Worm (Caenorhabditis elegans) whole organism, young adult: ENCODE measurements around the gene srv-26.

ENCODE experiments used
- C17E4.6 ChIP-seq: fragments of 200-800 bp; sonication (Bioruptor generic); IDR thresholded peaks from 2 replicates; pipeline ENCODE4 v1.3.6; 2022; ENCODE audit warnings: missing genetic modification reagents, missing genetic modification characterization, missing compliant biosample characterization
- F22D6.2 ChIP-seq: sonication (generic microtip); optimal IDR thresholded peaks from 2 replicates; lab custom pipeline; 2016; ENCODE audit warnings: mild to moderate bottlenecking, missing genetic modification characterization, missing compliant biosample characterization
- F37B4.10 ChIP-seq: fragments of 200-800 bp; sonication (Bioruptor generic); IDR thresholded peaks from 2 replicates; pipeline ENCODE4 v1.3.6; 2022; ENCODE audit warnings: missing genetic modification characterization, missing compliant biosample characterization
- F39B2.1 ChIP-seq: fragments of 200-800 bp; sonication (Bioruptor generic); IDR thresholded peaks from 2 replicates; pipeline ENCODE4 v1.3.6; 2022; ENCODE audit warnings: missing genetic modification reagents, missing genetic modification characterization, missing compliant biosample characterization
- F49E8.2 ChIP-seq: sonication (generic microtip); optimal IDR thresholded peaks from 3 replicates; lab custom pipeline; 2017; ENCODE audit warnings: missing genetic modification characterization, mild to moderate bottlenecking, missing compliant biosample characterization, antibody characterized with exemption, moderate library complexity; ENCODE audit not compliant: insufficient read depth
- F52B5.7 ChIP-seq: sonication (generic microtip); optimal IDR thresholded peaks from 2 replicates; lab custom pipeline; 2016; ENCODE audit warnings: mild to moderate bottlenecking, missing genetic modification characterization, missing compliant biosample characterization
- F57A8.1 ChIP-seq: fragments of 200-800 bp; sonication (Bioruptor generic); optimal IDR thresholded peaks from 2 replicates; lab custom pipeline; 2018; ENCODE audit warnings: mild to moderate bottlenecking, missing genetic modification characterization, moderate library complexity, missing compliant biosample characterization
- K12H6.12 ChIP-seq: fragments of 200-800 bp; sonication (Bioruptor generic); optimal IDR thresholded peaks from 2 replicates; lab custom pipeline; 2018; ENCODE audit warnings: mild to moderate bottlenecking, missing genetic modification characterization, missing compliant biosample characterization
- T26A5.8 ChIP-seq: sonication (generic microtip); optimal IDR thresholded peaks from 2 replicates; lab custom pipeline; 2016; ENCODE audit warnings: missing genetic modification characterization, missing compliant biosample characterization
- Y53G8AR.9 ChIP-seq: fragments of 200-800 bp; sonication (Bioruptor generic); conservative IDR thresholded peaks from 2 replicates; pipeline ENCODE4 v1.3.6; 2022; ENCODE audit warnings: missing genetic modification reagents, missing genetic modification characterization, missing compliant biosample characterization
- Y67H2A.10 ChIP-seq: fragments of 200-800 bp; sonication (Bioruptor generic); conservative IDR thresholded peaks from 2 replicates; pipeline ENCODE4 v1.3.6; 2022; ENCODE audit warnings: missing genetic modification reagents, missing genetic modification characterization, missing compliant biosample characterization
- ZK185.1 ChIP-seq: sonication (generic microtip); optimal IDR thresholded peaks from 2 replicates; lab custom pipeline; 2016; ENCODE audit warnings: mild to moderate bottlenecking, missing genetic modification characterization, missing compliant biosample characterization; ENCODE audit not compliant: poor library complexity, severe bottlenecking
- athp-1 ChIP-seq: sonication (generic microtip); optimal IDR thresholded peaks from 2 replicates; lab custom pipeline; 2017; ENCODE audit warnings: mild to moderate bottlenecking, missing genetic modification characterization, missing compliant biosample characterization
- attf-6 ChIP-seq: fragments of 200-800 bp; sonication (Bioruptor generic); IDR thresholded peaks from 2 replicates; pipeline ENCODE4 v1.3.6; 2022; ENCODE audit warnings: missing genetic modification reagents, missing genetic modification characterization, missing compliant biosample characterization
- cebp-1 ChIP-seq, 2 experiments: fragments of 200-800 bp in 1 of 2; sonication (Bioruptor generic) in 1 of 2; sonication (generic microtip) in 1 of 2; IDR thresholded peaks in 1 of 2; optimal IDR thresholded peaks in 1 of 2; 2 replicates each; pipeline versions ENCODE4 v1.3.6 to Lab custom; 2017 to 2022; ENCODE audit warnings: missing compliant biosample characterization in 2 of 2, missing genetic modification characterization in 2 of 2, mild to moderate bottlenecking in 1 of 2, missing genetic modification reagents in 1 of 2, moderate library complexity in 1 of 2
- ceh-100 ChIP-seq: fragments of 200-800 bp; sonication (Bioruptor generic); IDR thresholded peaks from 2 replicates; pipeline ENCODE4 v1.3.6; 2022; ENCODE audit warnings: missing genetic modification reagents, missing genetic modification characterization, missing compliant biosample characterization
- ceh-27 ChIP-seq: fragments of 200-800 bp; sonication (Bioruptor generic); optimal IDR thresholded peaks from 2 replicates; lab custom pipeline; 2018; ENCODE audit warnings: mild to moderate bottlenecking, missing genetic modification characterization, moderate library complexity, missing compliant biosample characterization
- ceh-91 ChIP-seq: fragments of 200-800 bp; sonication (Bioruptor generic); IDR thresholded peaks from 2 replicates; pipeline ENCODE4 v1.3.6; 2022; ENCODE audit warnings: missing genetic modification reagents, missing genetic modification characterization, missing compliant biosample characterization
- chd-7 ChIP-seq: sonication (generic microtip); optimal IDR thresholded peaks from 2 replicates; lab custom pipeline; 2016; ENCODE audit warnings: mild to moderate bottlenecking, missing genetic modification characterization, moderate library complexity, missing compliant biosample characterization
- dpff-1 ChIP-seq: sonication (generic microtip); optimal IDR thresholded peaks from 2 replicates; lab custom pipeline; 2017; ENCODE audit warnings: mild to moderate bottlenecking, missing genetic modification characterization, missing compliant biosample characterization
- efl-1 ChIP-seq: fragments of 150-350 bp; optimal IDR thresholded peaks from 2 replicates; lab custom pipeline; 2014; ENCODE audit warnings: missing biosample characterization, missing genetic modification reagents, missing genetic modification characterization
- egl-44 ChIP-seq: fragments of 200-800 bp; sonication (Bioruptor generic); IDR thresholded peaks from 2 replicates; pipeline ENCODE4 v1.3.6; 2022; ENCODE audit warnings: missing genetic modification reagents, missing genetic modification characterization, missing compliant biosample characterization
- fkh-3 ChIP-seq: sonication (generic microtip); optimal IDR thresholded peaks from 2 replicates; lab custom pipeline; 2016; ENCODE audit warnings: mild to moderate bottlenecking, missing genetic modification characterization, missing compliant biosample characterization
- hlh-12 ChIP-seq: sonication (generic microtip); optimal IDR thresholded peaks from 2 replicates; lab custom pipeline; 2016; ENCODE audit warnings: missing genetic modification characterization, missing compliant biosample characterization
- hmg-1.2 ChIP-seq: fragments of 200-800 bp; sonication (Bioruptor generic); IDR thresholded peaks from 2 replicates; pipeline ENCODE4 v1.3.6; 2022; ENCODE audit warnings: missing genetic modification reagents, missing genetic modification characterization, missing compliant biosample characterization
- hrde-1 ChIP-seq: sonication (generic microtip); optimal IDR thresholded peaks from 2 replicates; lab custom pipeline; 2016; ENCODE audit warnings: missing genetic modification characterization, mild to moderate bottlenecking, missing compliant biosample characterization, moderate library complexity, missing genotype, missing genetic modification reagents, borderline replicate concordance
- hsf-1 ChIP-seq: fragments of 200-800 bp; sonication (Bioruptor generic); IDR thresholded peaks from 2 replicates; pipeline ENCODE4 v1.3.6; 2022; ENCODE audit warnings: missing genetic modification reagents, missing genetic modification characterization, missing compliant biosample characterization
- lin-40 ChIP-seq: sonication (generic microtip); optimal IDR thresholded peaks from 2 replicates; lab custom pipeline; 2016; ENCODE audit warnings: missing genetic modification characterization, mild to moderate bottlenecking, missing compliant biosample characterization, missing genotype, missing genetic modification reagents
- lsl-1 ChIP-seq: fragments of 200-800 bp; sonication (Bioruptor generic); optimal IDR thresholded peaks from 2 replicates; lab custom pipeline; 2018; ENCODE audit warnings: mild to moderate bottlenecking, missing genetic modification characterization, moderate library complexity, missing compliant biosample characterization
- lsy-27 ChIP-seq: sonication (generic microtip); optimal IDR thresholded peaks from 2 replicates; lab custom pipeline; 2017; ENCODE audit warnings: missing genetic modification characterization, mild to moderate bottlenecking, missing compliant biosample characterization, antibody characterized with exemption, missing genotype, borderline replicate concordance; ENCODE audit not compliant: insufficient read depth
- nfyb-1 ChIP-seq: fragments of 200-800 bp; sonication (Bioruptor generic); IDR thresholded peaks from 2 replicates; pipeline ENCODE4 v1.3.6; 2022; ENCODE audit warnings: missing genetic modification reagents, missing genetic modification characterization, missing compliant biosample characterization
- nhr-27 ChIP-seq: fragments of 200-800 bp; sonication (Bioruptor generic); optimal IDR thresholded peaks from 2 replicates; lab custom pipeline; 2018; ENCODE audit warnings: mild to moderate bottlenecking, missing genetic modification characterization, moderate library complexity, missing compliant biosample characterization
- pbrm-1 ChIP-seq: fragments of 200-800 bp; sonication (Bioruptor generic); IDR thresholded peaks from 2 replicates; pipeline ENCODE4 v1.3.6; 2022; ENCODE audit warnings: missing genetic modification reagents, missing genetic modification characterization, missing compliant biosample characterization
- rcor-1 ChIP-seq: fragments of 200-800 bp; sonication (Bioruptor generic); IDR thresholded peaks from 2 replicates; pipeline ENCODE4 v1.3.6; 2022; ENCODE audit warnings: missing genetic modification reagents, missing genetic modification characterization, missing compliant biosample characterization
- rpc-1 ChIP-seq, 2 experiments: fragments of 150-350 bp in 1 of 2; sonication (generic microtip) in 1 of 2; optimal IDR thresholded peaks; 2 replicates each; lab custom pipeline; 2014 to 2018; ENCODE audit warnings: missing biosample characterization in 1 of 2, missing genetic modification characterization in 1 of 2, missing genetic modification reagents in 1 of 2, missing genotype in 1 of 2
- sea-2 ChIP-seq: fragments of 200-800 bp; sonication (Bioruptor generic); IDR thresholded peaks from 2 replicates; pipeline ENCODE4 v1.3.6; 2022; ENCODE audit warnings: missing genetic modification characterization, missing compliant biosample characterization
- snpc-1.1 ChIP-seq: sonication (generic microtip); optimal IDR thresholded peaks from 2 replicates; lab custom pipeline; 2017; ENCODE audit warnings: missing genetic modification characterization, mild to moderate bottlenecking, missing compliant biosample characterization, antibody characterized with exemption, moderate library complexity, missing genotype, missing genetic modification reagents; ENCODE audit not compliant: insufficient read depth
- snpc-3.4 ChIP-seq: sonication (generic microtip); optimal IDR thresholded peaks from 2 replicates; lab custom pipeline; 2017; ENCODE audit warnings: missing genetic modification characterization, mild to moderate bottlenecking, missing compliant biosample characterization, antibody characterized with exemption, moderate library complexity, missing genotype, missing genetic modification reagents
- somi-1 ChIP-seq: fragments of 200-800 bp; sonication (Bioruptor generic); optimal IDR thresholded peaks from 2 replicates; lab custom pipeline; 2018; ENCODE audit warnings: mild to moderate bottlenecking, missing genetic modification characterization, missing compliant biosample characterization
- sptf-2 ChIP-seq: fragments of 200-800 bp; sonication (Bioruptor generic); optimal IDR thresholded peaks from 2 replicates; lab custom pipeline; 2018; ENCODE audit warnings: mild to moderate bottlenecking, missing genetic modification characterization, missing compliant biosample characterization
- tbp1 ChIP-seq: fragments of 200-800 bp; sonication (Bioruptor generic); optimal IDR thresholded peaks from 2 replicates; lab custom pipeline; 2018; ENCODE audit warnings: mild to moderate bottlenecking, missing genetic modification characterization, missing compliant biosample characterization
- unc-130 ChIP-seq: sonication (generic microtip); optimal IDR thresholded peaks from 2 replicates; lab custom pipeline; 2016; ENCODE audit warnings: missing genetic modification reagents, missing genetic modification characterization, missing compliant biosample characterization
- zfh-2 ChIP-seq: fragments of 200-800 bp; sonication (Bioruptor generic); conservative IDR thresholded peaks from 2 replicates; pipeline ENCODE4 v1.3.6; 2022; ENCODE audit warnings: missing genetic modification reagents, missing genetic modification characterization, missing compliant biosample characterization
- ztf-22 ChIP-seq: fragments of 200-800 bp; sonication (Bioruptor generic); optimal IDR thresholded peaks from 2 replicates; lab custom pipeline; 2018; ENCODE audit warnings: mild to moderate bottlenecking, missing genetic modification characterization, moderate library complexity, missing compliant biosample characterization
- ztf-25 ChIP-seq: fragments of 200-800 bp; sonication (Bioruptor generic); IDR thresholded peaks from 2 replicates; pipeline ENCODE4 v1.3.6; 2022; ENCODE audit warnings: missing genetic modification reagents, missing genetic modification characterization, missing compliant biosample characterization
- ztf-3 ChIP-seq: fragments of 200-800 bp; sonication (Bioruptor generic); optimal IDR thresholded peaks from 2 replicates; lab custom pipeline; 2018; ENCODE audit warnings: mild to moderate bottlenecking, missing genetic modification characterization, missing compliant biosample characterization
- ztf-6 ChIP-seq: fragments of 200-800 bp; sonication (Bioruptor generic); IDR thresholded peaks from 2 replicates; pipeline ENCODE4 v1.3.6; 2022; ENCODE audit warnings: missing genetic modification reagents, missing genetic modification characterization, missing compliant biosample characterization

srv-26 gene

DNA sequence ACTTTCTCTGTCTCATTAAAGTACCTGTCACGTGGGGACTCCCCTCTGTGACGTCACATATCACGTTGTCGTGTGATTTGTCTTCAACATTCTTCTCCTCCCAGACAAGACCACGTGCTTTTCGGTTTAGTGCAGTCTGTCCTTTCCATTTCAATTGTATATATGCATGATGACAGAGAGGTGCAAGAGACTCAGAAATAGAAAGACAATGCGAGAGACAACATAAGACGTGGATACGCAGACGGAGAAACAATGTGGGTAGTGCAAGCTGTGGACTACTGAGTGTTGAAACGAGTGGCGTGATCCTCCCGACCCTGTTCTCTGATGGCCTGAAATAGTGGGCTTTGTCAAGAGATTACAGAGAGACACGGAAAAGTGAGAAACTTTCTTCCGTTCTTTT lies 35.1 kb upstream of the srv-26 start (continued):
- TF ChIP-seq nfyb-1 (GFP tag; lab: Robert Waterston, UW) (peak; percentile 91), zfh-2 (GFP tag; lab: Robert Waterston, UW) (peak; percentile 87), F37B4.10 (GFP tag; lab: Robert Waterston, UW) (0 out of 2 replicates have a peak, but pooled peaks have one; percentile 19), ztf-22 (GFP tag; lab: Kevin White, UChicago) (peak; percentile 89), Y67H2A.10 (no peak), unc-130 (GFP tag; lab: Kevin White, UChicago) (no peak), cebp-1 (GFP tag; IDR thresholded peaks at IDR 0.05; lab: Robert Waterston, UW) (peak; percentile 61; the same call in 1 of the 2 replicates), cebp-1 (tag; optimal IDR thresholded peaks at IDR 0.05; lab: Kevin White, UChicago) (peak; percentile 96), tbp1 (GFP tag; lab: Kevin White, UChicago) (peak; percentile 69), Y53G8AR.9 (peak; percentile 85), F39B2.1 (GFP tag; lab: Robert Waterston, UW) (no peak), F22D6.2 (tag; lab: Kevin White, UChicago) (peak; percentile 87), sptf-2 (peak; percentile 5), rcor-1 (GFP tag; lab: Robert Waterston, UW) (peak; percentile 55; the same call in 1 of the 2 replicates), T26A5.8 (no peak), dpff-1 (peak; percentile 52), lsl-1 (GFP tag; lab: Kevin White, UChicago) (no peak), rpc-1 (optimal IDR thresholded peaks at IDR 0.05; lab: Kevin White, UChicago) (no peak), rpc-1 (tag; optimal IDR thresholded peaks at IDR 0.05; lab: Kevin White, UChicago) (no peak), F57A8.1 (no peak), chd-7 (tag; lab: Kevin White, UChicago) (peak; percentile 97), lin-40 (tag; lab: Kevin White, UChicago) (peak; percentile 96), snpc-1.1 (tag; lab: Kevin White, UChicago) (no peak), attf-6 (GFP tag; lab: Robert Waterston, UW) (peak; percentile 41; the same call in 1 of the 2 replicates), ztf-6 (GFP tag; lab: Robert Waterston, UW) (no peak), somi-1 (peak; percentile 99), pbrm-1 (GFP tag; lab: Robert Waterston, UW) (peak; percentile 84), hsf-1 (no peak), K12H6.12 (tag; lab: Kevin White, UChicago) (peak; percentile 90), egl-44 (GFP tag; lab: Robert Waterston, UW) (peak; percentile 90), sea-2 (GFP tag; lab: Robert Waterston, UW) (0 out of 2 replicates have a peak, but pooled peaks have one; percentile 40), lsy-27 (no peak), F52B5.7 (tag; lab: Kevin White, UChicago) (peak; percentile 58), C17E4.6 (GFP tag; lab: Robert Waterston, UW) (no peak), ceh-91 (GFP tag; lab: Robert Waterston, UW) (no peak), hmg-1.2 (GFP tag; lab: Robert Waterston, UW) (peak; percentile 95), ceh-27 (GFP tag; lab: Kevin White, UChicago) (peak; percentile 84), ztf-25 (no peak), ceh-100 (GFP tag; lab: Robert Waterston, UW) (peak; percentile 45), athp-1 (peak; percentile 70), ztf-3 (GFP tag; lab: Kevin White, UChicago) (peak; percentile 81), F49E8.2 (tag; lab: Kevin White, UChicago) (no peak), hrde-1 (tag; lab: Kevin White, UChicago) (no peak), hlh-12 (no peak), efl-1 (GFP tag; lab: Kevin White, UChicago) (no peak), ZK185.1 (tag; lab: Kevin White, UChicago) (peak; percentile 72), nhr-27 (tag; lab: Kevin White, UChicago) (no peak), fkh-3 (tag; lab: Kevin White, UChicago) (no peak), snpc-3.4 (tag; lab: Kevin White, UChicago) (no peak)
